Fruit fly (Drosophila melanogaster) whole organism, embryonic: ENCODE results near the gene Tasp1.

Source experiments
- CG16815 ChIP-seq: fragments of 200-800 bp; sonication (Bioruptor generic); optimal IDR thresholded peaks from 3 replicates; lab custom pipeline; 2017; ENCODE audit warnings: missing biosample characterization, mild to moderate bottlenecking, missing genetic modification characterization
- CG18011 ChIP-seq: fragments of 200-800 bp; sonication (Bioruptor generic); optimal IDR thresholded peaks from 2 replicates; lab custom pipeline; 2017; ENCODE audit warnings: missing biosample characterization, missing genetic modification characterization, mild to moderate bottlenecking, moderate library complexity, missing genotype
- CG18619 ChIP-seq: fragments of 200-800 bp; sonication (Bioruptor generic); optimal IDR thresholded peaks from 3 replicates; lab custom pipeline; 2017; ENCODE audit warnings: missing biosample characterization, mild to moderate bottlenecking, missing genetic modification characterization
- CG30020 ChIP-seq: fragments of 200-800 bp; optimal IDR thresholded peaks from 2 replicates; lab custom pipeline; 2019; ENCODE audit warnings: missing biosample characterization, mild to moderate bottlenecking, missing genetic modification characterization, moderate library complexity
- CG31388 ChIP-seq: fragments of 200-800 bp; sonication (Bioruptor generic); optimal IDR thresholded peaks from 2 replicates; lab custom pipeline; 2016; ENCODE audit warnings: missing biosample characterization, missing genetic modification characterization
- CG31441 ChIP-seq: fragments of 200-800 bp; sonication (Bioruptor generic); IDR thresholded peaks from 2 replicates; pipeline ENCODE4 v1.3.6; 2022; ENCODE audit warnings: missing biosample characterization, missing genetic modification characterization
- CG32772 ChIP-seq: fragments of 200-800 bp; sonication (Bioruptor generic); IDR thresholded peaks from 2 replicates; pipeline ENCODE4 v1.3.6; 2022; ENCODE audit warnings: missing biosample characterization, missing genetic modification characterization
- CG4617 ChIP-seq: fragments of 200-800 bp; sonication (Bioruptor generic); optimal IDR thresholded peaks from 3 replicates; lab custom pipeline; 2016; ENCODE audit warnings: missing biosample characterization, missing genetic modification characterization, borderline replicate concordance
- CG6254 ChIP-seq: fragments of 200-800 bp; sonication (Bioruptor generic); optimal IDR thresholded peaks from 3 replicates; lab custom pipeline; 2017; ENCODE audit warnings: mild to moderate bottlenecking, missing biosample characterization, missing genetic modification reagents, missing genetic modification characterization
- CG8089 ChIP-seq: fragments of 200-800 bp; sonication (Bioruptor generic); optimal IDR thresholded peaks from 3 replicates; lab custom pipeline; 2016; ENCODE audit warnings: missing biosample characterization, missing genetic modification characterization
- CG8290 ChIP-seq, 3 experiments: fragments of 200-800 bp; sonication (Bioruptor generic); optimal IDR thresholded peaks; 2 replicates each; lab custom pipeline; 2016 to 2019; ENCODE audit warnings: missing biosample characterization in 3 of 3, missing genetic modification characterization in 3 of 3, mild to moderate bottlenecking in 2 of 3, moderate library complexity in 1 of 3
- D ChIP-seq, 2 experiments: fragments of 200-800 bp in 1 of 2; fragments of >200 bp in 1 of 2; sonication (Bioruptor generic) in 1 of 2; optimal IDR thresholded peaks; 2 replicates in 1 of 2; 3 replicates in 1 of 2; lab custom pipeline; 2017; ENCODE audit warnings: mild to moderate bottlenecking in 1 of 2, missing biosample characterization in 1 of 2, missing genetic modification characterization in 1 of 2, missing genetic modification reagents in 1 of 2
- Doc2 ChIP-seq: fragments of 200-800 bp; sonication (Bioruptor generic); IDR thresholded peaks from 2 replicates; pipeline ENCODE4 v1.3.6; 2022; ENCODE audit warnings: missing biosample characterization, missing genetic modification characterization
- HLH3B ChIP-seq: fragments of 200-800 bp; sonication (Bioruptor generic); IDR thresholded peaks from 2 replicates; pipeline ENCODE4 v1.3.6; 2022; ENCODE audit warnings: missing biosample characterization, missing genetic modification characterization
- HmgZ ChIP-seq: fragments of 200-800 bp; sonication (Bioruptor generic); optimal IDR thresholded peaks from 2 replicates; lab custom pipeline; 2018; ENCODE audit warnings: missing biosample characterization, mild to moderate bottlenecking, missing genetic modification characterization
- Hr78 ChIP-seq, 2 experiments: fragments of 200-800 bp in 1 of 2; fragments of >200 bp in 1 of 2; sonication (Bioruptor generic) in 1 of 2; optimal IDR thresholded peaks; 2 replicates each; lab custom pipeline; 2017 to 2019; ENCODE audit warnings: missing biosample characterization in 2 of 2, missing genetic modification characterization in 2 of 2, mild to moderate bottlenecking in 1 of 2, moderate library complexity in 1 of 2
- Hsf ChIP-seq: fragments of 200-800 bp; sonication (Bioruptor generic); optimal IDR thresholded peaks from 3 replicates; lab custom pipeline; 2016; ENCODE audit warnings: missing biosample characterization, missing genetic modification characterization
- Oli ChIP-seq: fragments of 200-800 bp; sonication (Bioruptor generic); optimal IDR thresholded peaks from 2 replicates; lab custom pipeline; 2018; ENCODE audit warnings: missing biosample characterization, mild to moderate bottlenecking, missing genetic modification characterization, moderate library complexity
- Pdp1 ChIP-seq, 2 experiments: fragments of 200-800 bp; sonication (Bioruptor generic); optimal IDR thresholded peaks; 3 replicates each; lab custom pipeline; 2016; ENCODE audit warnings: missing biosample characterization in 2 of 2, missing genetic modification characterization in 2 of 2, mild to moderate bottlenecking in 1 of 2, moderate library complexity in 1 of 2
- Sry-β ChIP-seq: fragments of 200-800 bp; sonication (Bioruptor generic); optimal IDR thresholded peaks from 2 replicates; lab custom pipeline; 2018; ENCODE audit warnings: missing biosample characterization, mild to moderate bottlenecking, missing genetic modification characterization, moderate library complexity
- Stat92E ChIP-seq, 3 experiments: fragments of >200 bp in 2 of 3; fragments of 200-800 bp in 1 of 3; sonication (Bioruptor generic) in 1 of 3; optimal IDR thresholded peaks; 2 replicates each; lab custom pipeline; 2017 to 2019; ENCODE audit warnings: missing biosample characterization in 3 of 3, missing genetic modification characterization in 3 of 3, mild to moderate bottlenecking in 1 of 3, moderate library complexity in 1 of 3
- al ChIP-seq: fragments of 200-800 bp; sonication (Bioruptor generic); IDR thresholded peaks from 2 replicates; pipeline ENCODE4 v1.3.6; 2022; ENCODE audit warnings: missing biosample characterization, missing genetic modification characterization
- dmrt99B ChIP-seq: fragments of 200-800 bp; sonication (Bioruptor generic); optimal IDR thresholded peaks from 2 replicates; lab custom pipeline; 2018; ENCODE audit warnings: missing biosample characterization, mild to moderate bottlenecking, missing genetic modification characterization, moderate library complexity
- dysf ChIP-seq: fragments of 200-800 bp; sonication (Bioruptor generic); IDR thresholded peaks from 3 replicates; pipeline ENCODE4 v1.3.6; 2022; ENCODE audit warnings: missing biosample characterization, missing genetic modification characterization
- ems ChIP-seq: fragments of 200-800 bp; sonication (Bioruptor generic); optimal IDR thresholded peaks from 3 replicates; lab custom pipeline; 2016; ENCODE audit warnings: missing biosample characterization, missing genetic modification characterization
- exex ChIP-seq: fragments of 200-800 bp; sonication (Bioruptor generic); optimal IDR thresholded peaks from 4 replicates; lab custom pipeline; 2018; ENCODE audit warnings: missing biosample characterization, mild to moderate bottlenecking, missing genetic modification characterization, moderate library complexity
- gcm ChIP-seq: fragments of 200-800 bp; sonication (Bioruptor generic); optimal IDR thresholded peaks from 2 replicates; lab custom pipeline; 2019; ENCODE audit warnings: missing biosample characterization, mild to moderate bottlenecking, missing genetic modification characterization, moderate library complexity
- grn ChIP-seq: fragments of 200-800 bp; sonication (Bioruptor generic); optimal IDR thresholded peaks from 3 replicates; lab custom pipeline; 2017; ENCODE audit warnings: missing biosample characterization, missing genetic modification characterization
- kni ChIP-seq: fragments of 200-800 bp; sonication (Bioruptor generic); optimal IDR thresholded peaks from 3 replicates; lab custom pipeline; 2017; ENCODE audit warnings: mild to moderate bottlenecking, missing biosample characterization, missing genetic modification reagents, missing genetic modification characterization
- lbe ChIP-seq: fragments of 200-800 bp; sonication (Bioruptor generic); optimal IDR thresholded peaks from 2 replicates; lab custom pipeline; 2016; ENCODE audit warnings: missing biosample characterization, mild to moderate bottlenecking, missing genetic modification characterization
- lola ChIP-seq, 3 experiments: fragments of >200 bp in 2 of 3; fragments of 200-800 bp in 1 of 3; sonication (Bioruptor generic) in 1 of 3; optimal IDR thresholded peaks; 2 replicates each; lab custom pipeline; 2017 to 2019; ENCODE audit warnings: missing biosample characterization in 3 of 3, missing genetic modification characterization in 3 of 3, mild to moderate bottlenecking in 1 of 3, moderate library complexity in 1 of 3
- oc ChIP-seq: fragments of 200-800 bp; sonication (Bioruptor generic); optimal IDR thresholded peaks from 2 replicates; lab custom pipeline; 2018; ENCODE audit warnings: missing biosample characterization, mild to moderate bottlenecking, missing genetic modification characterization, moderate library complexity
- onecut ChIP-seq: fragments of 200-800 bp; sonication (Bioruptor generic); IDR thresholded peaks from 2 replicates; pipeline ENCODE4 v1.3.6; 2022; ENCODE audit warnings: missing biosample characterization, missing genetic modification characterization
- pan ChIP-seq, 4 experiments: fragments of >200 bp in 3 of 4; fragments of 200-800 bp in 1 of 4; sonication (Bioruptor generic) in 1 of 4; optimal IDR thresholded peaks in 3 of 4; IDR thresholded peaks in 1 of 4; 2 replicates each; pipeline versions ENCODE4 v1.3.6 to Lab custom; 2017 to 2022; ENCODE audit warnings: missing biosample characterization in 2 of 4, missing genetic modification characterization in 2 of 4, mixed read lengths in 1 of 4
- pita ChIP-seq: fragments of 200-800 bp; sonication (Bioruptor generic); optimal IDR thresholded peaks from 2 replicates; lab custom pipeline; 2017; ENCODE audit warnings: missing biosample characterization, mild to moderate bottlenecking, missing genetic modification characterization
- pros ChIP-seq: fragments of 200-800 bp; sonication (Bioruptor generic); optimal IDR thresholded peaks from 3 replicates; lab custom pipeline; 2019; ENCODE audit warnings: missing biosample characterization, mild to moderate bottlenecking, missing genetic modification characterization, moderate library complexity
- salm ChIP-seq: fragments of 200-800 bp; sonication (Bioruptor generic); optimal IDR thresholded peaks from 2 replicates; lab custom pipeline; 2018; ENCODE audit warnings: missing biosample characterization, mild to moderate bottlenecking, missing genetic modification characterization
- sd ChIP-seq: fragments of 200-800 bp; sonication (Bioruptor generic); optimal IDR thresholded peaks from 3 replicates; lab custom pipeline; 2018; ENCODE audit warnings: missing biosample characterization, mild to moderate bottlenecking, missing genetic modification characterization, moderate library complexity
- sens-2 ChIP-seq: fragments of 200-800 bp; sonication (Bioruptor generic); IDR thresholded peaks from 2 replicates; pipeline ENCODE4 v1.3.6; 2022; ENCODE audit warnings: missing biosample characterization, missing genetic modification characterization
- shn ChIP-seq: fragments of 200-800 bp; sonication (Bioruptor generic); optimal IDR thresholded peaks from 3 replicates; lab custom pipeline; 2016; ENCODE audit warnings: missing biosample characterization, missing genetic modification characterization
- ttk ChIP-seq: fragments of 200-800 bp; sonication (Bioruptor generic); IDR thresholded peaks from 2 replicates; pipeline ENCODE4 v2.1.2; 2022; ENCODE audit warnings: missing biosample characterization, missing genetic modification characterization
- twi ChIP-seq: fragments of 200-800 bp; optimal IDR thresholded peaks from 2 replicates; lab custom pipeline; 2019; ENCODE audit warnings: missing biosample characterization, mild to moderate bottlenecking, missing genetic modification characterization, moderate library complexity
- z ChIP-seq: fragments of 200-800 bp; sonication (Bioruptor generic); IDR thresholded peaks from 3 replicates; pipeline ENCODE4 v1.3.6; 2022; ENCODE audit warnings: missing biosample characterization, missing genetic modification characterization
- zen ChIP-seq: fragments of 200-800 bp; sonication (Bioruptor generic); optimal IDR thresholded peaks from 3 replicates; lab custom pipeline; 2018; ENCODE audit warnings: missing biosample characterization, mild to moderate bottlenecking, missing genetic modification characterization, moderate library complexity

Tasp1 gene

DNA sequence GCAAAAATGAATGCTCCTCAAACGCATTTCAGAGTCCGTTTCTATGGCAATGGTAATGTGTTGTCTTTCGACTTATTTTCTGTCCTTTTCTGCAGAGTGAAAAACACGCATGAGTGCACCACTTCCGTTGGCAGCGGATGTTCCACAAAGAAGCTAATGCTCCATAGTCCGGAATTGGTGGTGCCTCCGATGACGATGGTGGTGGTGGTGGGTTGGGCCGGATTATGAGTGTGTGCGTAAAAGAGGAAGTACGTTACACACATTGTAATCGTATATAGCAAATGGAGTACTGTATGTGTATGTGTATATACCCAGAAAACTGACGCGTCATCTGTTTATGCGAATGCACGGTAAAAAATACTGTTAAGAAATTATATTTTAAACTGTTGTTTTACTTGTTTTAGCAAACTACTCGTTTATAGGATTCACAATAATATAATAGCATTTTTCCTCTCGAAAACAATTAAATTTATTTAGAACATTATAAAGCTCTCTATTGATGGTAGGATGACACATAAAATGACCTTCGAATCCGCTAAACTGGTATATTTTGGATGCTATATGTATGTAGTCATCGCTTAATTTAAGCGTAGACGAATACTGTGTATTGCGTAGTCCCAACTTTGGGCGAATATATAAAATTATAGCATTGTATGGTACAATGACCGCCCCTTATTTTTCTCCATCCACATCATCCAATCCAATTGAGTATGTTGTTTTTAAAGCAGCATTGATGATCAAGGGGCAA lies 42.1 kb downstream of the Tasp1 start (continued):
- TF ChIP-seq CG8290 (GFP tag; optimal IDR thresholded peaks at IDR 0.05; lab: Kevin White, UChicago), result no peak
- TF ChIP-seq CG8290 (tag; optimal IDR thresholded peaks at IDR 0.05; lab: Kevin White, UChicago), result peak in 1 of 2 experiments; percentile 44
- peak; percentile 61 for TF ChIP-seq CG31441
- no peak for TF ChIP-seq CG4617
- peak; percentile 43; the same call in 1 of the 2 replicates for TF ChIP-seq al (GFP tag; lab: Robert Waterston, UW)
- peak; percentile 27; the same call in 1 of the 2 replicates for TF ChIP-seq ttk
- no peak for TF ChIP-seq onecut
- peak; percentile 1 for TF ChIP-seq CG31388 (GFP tag; lab: Kevin White, UChicago)
- TF ChIP-seq CG18011, result no peak
- TF ChIP-seq Oli, result peak; percentile 52
- 0 out of 2 replicates have a peak, but pooled peaks have one; percentile 33 for TF ChIP-seq sens-2 (GFP tag; lab: Robert Waterston, UW)
- TF ChIP-seq salm (tag; lab: Kevin White, UChicago), result peak; percentile 54

DNA sequence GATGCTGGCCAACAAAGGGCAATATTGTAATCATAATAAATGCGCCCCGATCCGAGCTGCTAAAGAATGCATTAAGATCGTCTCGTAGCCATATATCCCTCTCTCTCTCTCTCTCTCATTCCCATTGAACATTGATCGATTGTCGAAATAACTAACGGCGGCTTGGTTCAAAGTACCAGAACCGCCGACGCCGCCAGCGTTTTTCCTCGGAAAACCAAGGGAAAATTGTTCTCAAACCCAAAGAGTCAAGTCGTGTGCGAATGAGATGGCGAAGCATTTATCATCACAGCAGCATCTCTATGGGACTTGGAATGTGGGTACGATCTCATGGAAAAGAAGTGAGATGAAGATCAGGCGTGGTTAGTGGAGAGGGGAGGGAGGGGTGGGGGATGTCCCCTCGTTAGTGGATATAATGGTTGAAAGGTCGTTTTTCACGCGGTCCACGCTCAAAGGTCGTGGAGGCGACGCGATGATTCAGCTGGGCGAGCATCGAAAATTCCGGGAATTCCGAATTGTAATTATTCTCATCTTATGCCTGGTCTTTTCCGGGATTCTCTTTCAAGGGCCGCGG lies 43.5 kb downstream of the Tasp1 start:
- TF ChIP-seq zen (tag; lab: Kevin White, UChicago), result peak; percentile 63
- TF ChIP-seq HmgZ (tag; lab: Kevin White, UChicago), result no peak
- TF ChIP-seq dysf (GFP tag; lab: Robert Waterston, UW), result no peak
- no peak for TF ChIP-seq CG18619
- no peak for TF ChIP-seq lbe (GFP tag; lab: Kevin White, UChicago)
- TF ChIP-seq Doc2 (GFP tag; lab: Robert Waterston, UW), result no peak
- TF ChIP-seq Hsf (GFP tag; lab: Kevin White, UChicago), result no peak
- TF ChIP-seq pros (GFP tag; lab: Kevin White, UChicago), result peak; percentile 84
- TF ChIP-seq sd (tag; lab: Kevin White, UChicago), result peak; percentile 69
- no peak for TF ChIP-seq CG32772 (GFP tag; lab: Robert Waterston, UW)
- TF ChIP-seq CG16815 (GFP tag; lab: Kevin White, UChicago), result no peak
- no peak for TF ChIP-seq pita
- TF ChIP-seq gcm (GFP tag; lab: Kevin White, UChicago), result peak; percentile 35
- peak; percentile 5 for TF ChIP-seq shn (GFP tag; lab: Kevin White, UChicago)
- no peak for TF ChIP-seq ttk
- peak; percentile 66 for TF ChIP-seq D (optimal IDR thresholded peaks at IDR 0.05; lab: Kevin White, UChicago)
- no peak for TF ChIP-seq D (GFP tag; optimal IDR thresholded peaks at IDR 0.05; lab: Kevin White, UChicago)
- TF ChIP-seq oc (tag; lab: Kevin White, UChicago), result peak; percentile 4
- TF ChIP-seq Stat92E (GFP tag; optimal IDR thresholded peaks at IDR 0.05; lab: Kevin White, UChicago), result peak in 1 of 3 experiments; percentile 95
- peak in 1 of 2 experiments; percentile 62 for TF ChIP-seq Hr78 (GFP tag; optimal IDR thresholded peaks at IDR 0.05; lab: Kevin White, UChicago)
- peak; percentile 84 for TF ChIP-seq grn (GFP tag; lab: Kevin White, UChicago)
- TF ChIP-seq ems (GFP tag; lab: Kevin White, UChicago), result no peak
- TF ChIP-seq Sry-β, result peak; percentile 11
- peak; percentile 88 for TF ChIP-seq kni (GFP tag; lab: Kevin White, UChicago)
- no peak for TF ChIP-seq CG6254 (GFP tag; lab: Kevin White, UChicago)
- TF ChIP-seq lola (GFP tag; optimal IDR thresholded peaks at IDR 0.05; lab: Kevin White, UChicago), result no peak
- no peak for TF ChIP-seq CG8089 (GFP tag; lab: Kevin White, UChicago)
- TF ChIP-seq HLH3B (GFP tag; lab: Robert Waterston, UW), result no peak
- peak in 1 of 2 experiments; percentile 54 for TF ChIP-seq pan (optimal IDR thresholded peaks at IDR 0.05; lab: Kevin White, UChicago)
- TF ChIP-seq pan (GFP tag; optimal IDR thresholded peaks at IDR 0.05 in 1 of 2, IDR thresholded peaks at IDR 0.05 in 1 of 2), result no peak
- no peak for TF ChIP-seq Pdp1 (GFP tag; optimal IDR thresholded peaks at IDR 0.05; lab: Kevin White, UChicago)
- TF ChIP-seq twi (tag; lab: Kevin White, UChicago), result peak; percentile 11
- 0 out of 3 replicates have a peak, but pooled peaks have one; percentile 43 for TF ChIP-seq z (GFP tag; lab: Robert Waterston, UW)
- no peak for TF ChIP-seq exex (tag; lab: Kevin White, UChicago)
- TF ChIP-seq dmrt99B (tag; lab: Kevin White, UChicago), result no peak
- TF ChIP-seq CG30020 (tag; lab: Kevin White, UChicago), result no peak
